Fruit fly (Drosophila melanogaster) whole organism, pupa: ENCODE results near the gene retinin.
A peak's percentile ranks its signal among the peaks of the same experiment; 100 is the strongest.

Source experiments
- CG10348 ChIP-seq: fragments of 200-800 bp; sonication (Bioruptor generic); IDR thresholded peaks from 2 replicates; pipeline ENCODE4 v1.3.6; 2022; ENCODE audit warnings: missing biosample characterization, missing genetic modification characterization
- CG12605 ChIP-seq: fragments of 200-800 bp; sonication (Bioruptor generic); IDR thresholded peaks from 2 replicates; pipeline ENCODE4 v1.3.6; 2022; ENCODE audit warnings: missing biosample characterization, missing genetic modification characterization
- CG13204 ChIP-seq: fragments of 200-800 bp; sonication (Bioruptor generic); optimal IDR thresholded peaks from 2 replicates; lab custom pipeline; 2018; ENCODE audit warnings: missing biosample characterization, mild to moderate bottlenecking, missing genetic modification characterization, moderate library complexity
- CG14655 ChIP-seq: fragments of 200-800 bp; sonication (Bioruptor generic); optimal IDR thresholded peaks from 3 replicates; lab custom pipeline; 2017; ENCODE audit warnings: mild to moderate bottlenecking, missing biosample characterization, missing genetic modification reagents, missing genetic modification characterization
- CG15710 ChIP-seq: fragments of 200-800 bp; sonication (Bioruptor generic); optimal IDR thresholded peaks from 2 replicates; lab custom pipeline; 2018; ENCODE audit warnings: missing biosample characterization, mild to moderate bottlenecking, missing genetic modification characterization, moderate library complexity
- CG17806 ChIP-seq: fragments of 200-800 bp; sonication (Bioruptor generic); optimal IDR thresholded peaks from 2 replicates; lab custom pipeline; 2018; ENCODE audit warnings: missing biosample characterization, mild to moderate bottlenecking, missing genetic modification characterization, moderate library complexity
- CG32121 ChIP-seq: fragments of 200-800 bp; sonication (Bioruptor generic); IDR thresholded peaks from 2 replicates; pipeline ENCODE4 v1.3.6; 2022; ENCODE audit warnings: missing biosample characterization, missing genetic modification characterization
- CG34367 ChIP-seq: fragments of 200-800 bp; sonication (Bioruptor generic); optimal IDR thresholded peaks from 2 replicates; lab custom pipeline; 2018; ENCODE audit warnings: missing biosample characterization, mild to moderate bottlenecking, missing genetic modification characterization
- CG4496 ChIP-seq: fragments of 200-800 bp; sonication (Bioruptor generic); IDR thresholded peaks from 3 replicates; pipeline ENCODE4 v1.3.6; 2022; ENCODE audit warnings: missing biosample characterization, missing genetic modification characterization
- CG8159 ChIP-seq: fragments of 200-800 bp; sonication (Bioruptor generic); optimal IDR thresholded peaks from 3 replicates; lab custom pipeline; 2018; ENCODE audit warnings: missing biosample characterization, mild to moderate bottlenecking, missing genetic modification characterization, moderate library complexity
- CG8301 ChIP-seq: fragments of 200-800 bp; sonication (Bioruptor generic); optimal IDR thresholded peaks from 2 replicates; lab custom pipeline; 2018; ENCODE audit warnings: missing biosample characterization, mild to moderate bottlenecking, missing genetic modification characterization
- CG9948 ChIP-seq: fragments of 200-800 bp; sonication (Bioruptor generic); optimal IDR thresholded peaks from 2 replicates; lab custom pipeline; 2018; ENCODE audit warnings: missing biosample characterization, mild to moderate bottlenecking, missing genetic modification characterization, moderate library complexity
- D1 ChIP-seq: fragments of 200-800 bp; sonication (Bioruptor generic); optimal IDR thresholded peaks from 2 replicates; lab custom pipeline; 2018; ENCODE audit warnings: missing biosample characterization, mild to moderate bottlenecking, missing genetic modification characterization, moderate library complexity
- EcR ChIP-seq: fragments of 200-800 bp; sonication (Bioruptor generic); optimal IDR thresholded peaks from 3 replicates; lab custom pipeline; 2019; ENCODE audit warnings: missing biosample characterization, missing genetic modification characterization, mild to moderate bottlenecking, moderate library complexity, missing genetic modification reagents
- Ets98B ChIP-seq: fragments of 200-800 bp; sonication (Bioruptor generic); IDR thresholded peaks from 2 replicates; pipeline ENCODE4 v1.3.6; 2022; ENCODE audit warnings: missing biosample characterization, missing genetic modification characterization
- Pif1A ChIP-seq: fragments of 200-800 bp; sonication (Bioruptor generic); optimal IDR thresholded peaks from 3 replicates; lab custom pipeline; 2016; ENCODE audit warnings: missing biosample characterization, missing genetic modification characterization
- Pif1B ChIP-seq: fragments of 200-800 bp; sonication (Bioruptor generic); optimal IDR thresholded peaks from 3 replicates; lab custom pipeline; 2016; ENCODE audit warnings: missing biosample characterization, missing genetic modification characterization
- Snoo ChIP-seq: fragments of 200-800 bp; sonication (Bioruptor generic); optimal IDR thresholded peaks from 3 replicates; lab custom pipeline; 2017; ENCODE audit warnings: missing biosample characterization, mild to moderate bottlenecking, missing genetic modification characterization, inconsistent platforms
- fd96Ca ChIP-seq: fragments of 200-800 bp; sonication (Bioruptor generic); IDR thresholded peaks from 3 replicates; pipeline ENCODE4 v1.3.6; 2022; ENCODE audit warnings: missing biosample characterization, missing genetic modification characterization
- gl ChIP-seq: fragments of 200-800 bp; sonication (Bioruptor generic); optimal IDR thresholded peaks from 2 replicates; lab custom pipeline; 2018; ENCODE audit warnings: missing biosample characterization, mild to moderate bottlenecking, missing genetic modification characterization
- rn ChIP-seq: fragments of 200-800 bp; sonication (Bioruptor generic); IDR thresholded peaks from 2 replicates; pipeline ENCODE4 v1.3.6; 2022; ENCODE audit warnings: missing biosample characterization, missing genetic modification characterization

retinin gene

DNA sequence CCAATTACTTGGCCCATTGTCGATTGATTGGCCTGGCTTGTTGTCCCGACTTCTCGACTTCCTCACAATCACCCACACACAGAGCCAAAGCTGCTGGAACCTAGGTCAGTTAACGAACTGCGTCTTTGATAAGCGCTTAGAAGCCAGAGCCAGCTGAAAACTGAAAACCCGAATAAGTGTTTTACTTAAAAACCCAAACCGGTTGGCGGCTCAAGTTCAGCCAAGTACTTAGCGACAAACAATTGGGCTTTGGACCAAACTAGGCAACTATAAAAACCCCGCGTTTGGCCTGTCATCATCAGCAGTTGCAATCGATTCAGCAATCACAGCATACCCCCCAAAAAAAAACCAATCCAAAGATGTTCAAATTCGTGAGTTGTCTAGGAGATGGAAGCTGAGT, 8.4 kb upstream of the retinin start, which contains the start of gene CG13059:
CG13059 (plus strand) TSS at position 301 of the 400 bp plus-strand sequence.
- TF ChIP-seq Pif1B (GFP tag; lab: Kevin White, UChicago) (no peak), CG8159 (tag; lab: Kevin White, UChicago) (no peak), rn (no peak), gl (tag; lab: Kevin White, UChicago) (no peak), EcR (GFP tag; lab: Kevin White, UChicago) (no peak), CG8301 (tag; lab: Kevin White, UChicago) (no peak), CG10348 (GFP tag; lab: Robert Waterston, UW) (no peak), CG9948 (no peak), fd96Ca (no peak), CG14655 (GFP tag; lab: Kevin White, UChicago) (no peak), CG13204 (GFP tag; lab: Kevin White, UChicago) (no peak), Ets98B (GFP tag; lab: Robert Waterston, UW) (no peak), Snoo (tag; lab: Kevin White, UChicago) (no peak), CG32121 (no peak), CG12605 (GFP tag; lab: Robert Waterston, UW) (no peak), Pif1A (no peak), CG15710 (tag; lab: Kevin White, UChicago) (no peak), CG4496 (GFP tag; lab: Robert Waterston, UW) (no peak), CG34367 (tag; lab: Kevin White, UChicago) (no peak), D1 (tag; lab: Kevin White, UChicago) (no peak)

DNA sequence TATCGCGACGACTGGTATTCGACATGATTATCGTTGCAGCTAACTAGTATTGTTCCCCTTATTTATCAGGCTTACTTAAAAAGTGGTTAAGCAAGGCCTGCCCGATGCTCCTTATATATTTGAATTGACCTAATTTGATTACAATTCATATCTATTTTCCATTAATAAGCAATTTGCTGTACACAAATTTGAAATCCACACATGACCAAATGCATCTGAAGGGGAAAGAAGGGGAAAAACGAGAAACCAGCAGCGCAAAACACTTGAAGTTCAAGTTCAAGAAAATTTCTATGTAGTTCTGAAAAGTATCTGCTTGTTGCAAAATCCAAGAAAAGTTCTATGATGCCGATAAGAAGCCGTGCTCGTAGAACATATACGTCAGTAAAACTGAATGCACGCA, 5.1 kb upstream of the retinin start, which contains the start of the genes CG13040 and CG13039:
CG13040 (minus strand) TSS at position 101 of the 400 bp plus-strand sequence.
CG13039 (minus strand) TSS at position 106 of the 400 bp plus-strand sequence.
- TF ChIP-seq CG9948, result no peak

DNA sequence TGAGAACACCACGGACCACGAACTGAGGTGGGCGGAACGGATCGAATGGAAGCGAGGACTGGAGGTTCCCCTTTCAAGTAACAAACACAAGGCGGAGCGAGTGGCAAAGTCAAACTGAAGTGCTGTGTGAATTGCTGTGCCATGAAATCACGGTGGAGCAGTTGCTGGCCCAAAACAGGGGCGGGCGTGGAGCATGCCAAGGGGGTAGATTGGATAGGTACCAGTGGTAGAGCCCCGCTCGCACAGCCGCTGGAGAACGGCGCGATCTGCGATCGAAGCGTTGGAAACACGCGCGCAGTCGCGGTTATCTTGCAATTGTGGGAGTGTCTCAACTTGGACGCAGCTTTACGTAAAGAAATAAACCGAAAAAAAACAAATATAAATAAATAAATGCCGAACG, 4.0 kb upstream of the retinin start, which contains the start of gene CG13038:
CG13038 (minus strand) TSS at position 118 of the 400 bp plus-strand sequence.
- TF ChIP-seq Ets98B (GFP tag; lab: Robert Waterston, UW) (peak; percentile 66), Snoo (tag; lab: Kevin White, UChicago) (no peak), CG8159 (tag; lab: Kevin White, UChicago) (no peak), fd96Ca (peak; percentile 59; the same call in 1 of the 3 replicates), CG4496 (GFP tag; lab: Robert Waterston, UW) (peak; percentile 63), CG9948 (no peak)

DNA sequence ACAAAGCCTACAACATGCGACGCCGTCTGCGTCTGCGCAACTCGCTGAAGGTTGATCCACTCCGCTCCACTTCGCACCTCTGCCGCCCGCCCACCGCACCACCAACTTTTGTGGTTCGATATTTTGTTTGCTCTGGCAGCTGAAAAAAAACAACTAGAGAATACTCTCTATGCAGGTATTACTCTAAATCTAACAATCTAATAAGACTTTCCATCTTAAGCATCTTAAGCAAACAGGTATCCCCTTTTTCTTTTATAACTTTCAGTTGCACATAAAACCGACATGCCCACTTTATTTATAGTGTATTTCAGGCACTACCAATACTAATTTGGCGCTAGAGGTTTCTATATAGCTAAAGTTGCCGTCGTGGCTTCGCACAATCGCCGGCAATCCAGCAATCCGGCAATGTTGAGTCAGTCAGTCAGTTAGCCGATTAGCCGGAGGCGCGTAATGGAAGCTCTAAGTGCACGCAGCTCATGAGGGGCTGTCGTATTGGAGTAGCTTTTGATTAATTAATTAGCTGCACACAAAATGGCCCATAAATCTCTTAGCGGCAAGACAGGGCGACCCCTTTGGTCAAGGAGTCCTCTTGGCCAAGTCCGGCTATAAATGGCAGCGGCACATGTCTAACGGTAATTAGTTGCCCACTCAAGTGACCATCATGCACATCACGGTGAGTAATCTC, 3.4 kb upstream of the retinin start, which contains the start of gene CG13058:
CG13058 (plus strand) TSS at position 635 of the 685 bp plus-strand sequence.
- TF ChIP-seq CG9948 (peak; percentile 55), CG14655 (GFP tag; lab: Kevin White, UChicago) (peak; percentile 68), D1 (tag; lab: Kevin White, UChicago) (no peak), Pif1B (GFP tag; lab: Kevin White, UChicago) (no peak), CG13204 (GFP tag; lab: Kevin White, UChicago) (no peak), CG34367 (tag; lab: Kevin White, UChicago) (peak; percentile 65), rn (no peak), Pif1A (peak; percentile 7), Snoo (tag; lab: Kevin White, UChicago) (no peak), EcR (GFP tag; lab: Kevin White, UChicago) (peak; percentile 1), CG17806 (tag; lab: Kevin White, UChicago) (peak; percentile 38), CG8301 (tag; lab: Kevin White, UChicago) (peak; percentile 66), fd96Ca (0 out of 3 replicates have a peak, but pooled peaks have one; percentile 20), CG8159 (tag; lab: Kevin White, UChicago) (peak; percentile 70), CG10348 (GFP tag; lab: Robert Waterston, UW) (peak; percentile 81), CG4496 (GFP tag; lab: Robert Waterston, UW) (peak; percentile 22; the same call in 1 of the 3 replicates), Ets98B (GFP tag; lab: Robert Waterston, UW) (peak; percentile 23), CG32121 (peak; percentile 63), CG12605 (GFP tag; lab: Robert Waterston, UW) (no peak), gl (tag; lab: Kevin White, UChicago) (no peak), CG15710 (tag; lab: Kevin White, UChicago) (peak; percentile 69)

DNA sequence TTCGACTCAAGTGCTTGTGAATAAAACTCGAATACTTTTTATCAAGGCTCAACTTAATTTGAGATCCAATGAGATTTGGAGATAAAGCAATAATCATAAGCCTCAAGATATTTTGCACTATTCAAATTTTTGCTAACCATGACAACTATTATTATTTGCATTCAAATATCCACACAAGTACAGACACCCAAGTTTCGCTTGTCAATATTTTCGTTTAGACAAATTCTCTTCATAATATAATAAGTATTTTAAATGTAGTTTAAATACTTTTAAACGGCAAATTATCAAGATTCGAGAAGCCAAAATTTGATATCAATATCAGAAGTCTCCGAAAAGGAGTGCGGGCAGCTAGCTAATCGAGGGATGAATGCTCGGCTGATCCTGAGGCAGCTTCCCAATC, 2.2 kb upstream of the retinin start, which contains the start of gene CG33061:
CG33061 (plus strand) TSS at position 301 of the 400 bp plus-strand sequence.
- TF ChIP-seq CG15710 (tag; lab: Kevin White, UChicago), result no peak
- TF ChIP-seq, all 21 proteins: peak for 0

DNA sequence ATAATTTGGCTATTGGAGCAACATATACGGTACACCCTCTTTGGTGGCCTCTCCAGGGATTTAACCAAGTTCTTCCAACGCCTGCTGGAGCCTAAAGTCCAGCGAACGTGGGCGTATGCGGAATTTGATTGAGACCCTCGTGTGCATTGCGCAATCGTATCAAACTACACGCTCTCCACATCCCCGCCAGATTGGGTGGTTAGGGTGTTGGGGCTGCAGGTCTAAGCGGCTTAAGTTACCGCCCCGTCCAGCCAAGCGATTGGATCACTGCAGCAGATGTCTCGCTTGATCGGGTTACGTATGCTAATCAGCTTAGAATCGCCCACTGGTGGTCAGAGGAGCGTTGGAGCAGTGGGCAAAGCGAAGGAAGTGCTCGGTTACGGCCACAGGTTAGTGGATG, 993 bp upstream of the retinin start, which contains the start of gene CG33060:
CG33060 (plus strand) TSS at position 301 of the 400 bp plus-strand sequence.
- TF ChIP-seq CG4496 (GFP tag; lab: Robert Waterston, UW) (no peak), EcR (GFP tag; lab: Kevin White, UChicago) (no peak), CG34367 (tag; lab: Kevin White, UChicago) (no peak), Ets98B (GFP tag; lab: Robert Waterston, UW) (no peak), CG8159 (tag; lab: Kevin White, UChicago) (no peak), CG9948 (no peak), Pif1A (no peak), gl (tag; lab: Kevin White, UChicago) (no peak), CG17806 (tag; lab: Kevin White, UChicago) (no peak)
- TF ChIP-seq, all 21 proteins: peak for 0
